Fruit fly (Drosophila melanogaster) whole organism, prepupa: ENCODE measurements around the gene Ugt302C1.
A peak's percentile ranks its signal among the peaks of the same experiment; 100 is the strongest.

ENCODE experiments used
- Blimp-1 ChIP-seq: fragments of 200-800 bp; sonication (Bioruptor generic); optimal IDR thresholded peaks from 3 replicates; lab custom pipeline; 2017; ENCODE audit warnings: missing biosample characterization, missing genetic modification characterization, mild to moderate bottlenecking, moderate library complexity, missing genetic modification reagents
- CG10631 ChIP-seq: fragments of 200-800 bp; sonication (Bioruptor generic); optimal IDR thresholded peaks from 2 replicates; lab custom pipeline; 2016; ENCODE audit warnings: missing biosample characterization, missing genetic modification characterization
- CG11294 ChIP-seq: fragments of 200-800 bp; sonication (Bioruptor generic); IDR thresholded peaks from 2 replicates; pipeline ENCODE4 v1.3.6; 2022; ENCODE audit warnings: missing biosample characterization, missing genetic modification characterization
- CG11902 ChIP-seq: fragments of 200-800 bp; sonication (Bioruptor generic); optimal IDR thresholded peaks from 3 replicates; lab custom pipeline; 2016; ENCODE audit warnings: missing biosample characterization, missing genetic modification characterization
- CG15336 ChIP-seq: fragments of 200-800 bp; sonication (Bioruptor generic); IDR thresholded peaks from 2 replicates; pipeline ENCODE4 v1.3.6; 2022; ENCODE audit warnings: missing biosample characterization, missing genetic modification characterization
- CG1621 ChIP-seq: fragments of 200-800 bp; sonication (Bioruptor generic); optimal IDR thresholded peaks from 3 replicates; lab custom pipeline; 2018; ENCODE audit warnings: missing biosample characterization, mild to moderate bottlenecking, missing genetic modification characterization
- CG31627 ChIP-seq: fragments of 200-800 bp; sonication (Bioruptor generic); optimal IDR thresholded peaks from 3 replicates; lab custom pipeline; 2016; ENCODE audit warnings: missing biosample characterization, missing genetic modification characterization
- CG34406 ChIP-seq: fragments of 200-800 bp; sonication (Bioruptor generic); optimal IDR thresholded peaks from 3 replicates; lab custom pipeline; 2016; ENCODE audit warnings: missing biosample characterization, missing genetic modification characterization
- CG3919 ChIP-seq: fragments of 200-800 bp; sonication (Bioruptor generic); optimal IDR thresholded peaks from 3 replicates; lab custom pipeline; 2016; ENCODE audit warnings: missing biosample characterization, missing genetic modification characterization
- CG4318 ChIP-seq: fragments of 200-800 bp; sonication (Bioruptor generic); optimal IDR thresholded peaks from 3 replicates; lab custom pipeline; 2017; ENCODE audit warnings: missing biosample characterization, mild to moderate bottlenecking, missing genetic modification characterization
- CG6163 ChIP-seq: fragments of 200-800 bp; sonication (Bioruptor generic); IDR thresholded peaks from 3 replicates; pipeline ENCODE4 v1.3.6; 2022; ENCODE audit warnings: missing biosample characterization, missing genetic modification characterization
- CG6792 ChIP-seq: fragments of 200-800 bp; sonication (Bioruptor generic); optimal IDR thresholded peaks from 3 replicates; lab custom pipeline; 2016; ENCODE audit warnings: missing biosample characterization, missing genetic modification characterization
- CG6854 ChIP-seq: fragments of 200-800 bp; sonication (Bioruptor generic); optimal IDR thresholded peaks from 2 replicates; lab custom pipeline; 2017; ENCODE audit warnings: missing biosample characterization, mild to moderate bottlenecking, missing genetic modification characterization
- CG7368 ChIP-seq: fragments of 200-800 bp; sonication (Bioruptor generic); optimal IDR thresholded peaks from 3 replicates; lab custom pipeline; 2016; ENCODE audit warnings: missing biosample characterization, missing genetic modification characterization
- CG8119 ChIP-seq: fragments of 200-800 bp; sonication (Bioruptor generic); IDR thresholded peaks from 3 replicates; pipeline ENCODE4 v1.3.6; 2022; ENCODE audit warnings: missing biosample characterization, missing genetic modification characterization
- CG8319 ChIP-seq: fragments of 200-800 bp; sonication (Bioruptor generic); optimal IDR thresholded peaks from 3 replicates; lab custom pipeline; 2016; ENCODE audit warnings: missing biosample characterization, missing genetic modification characterization
- CG9139 ChIP-seq: fragments of 200-800 bp; sonication (Bioruptor generic); optimal IDR thresholded peaks from 3 replicates; lab custom pipeline; 2017; ENCODE audit warnings: missing biosample characterization, mild to moderate bottlenecking, missing genetic modification characterization
- Eip78C ChIP-seq: fragments of 200-800 bp; sonication (Bioruptor generic); peaks from one replicate; lab custom pipeline; 2016; ENCODE audit warnings: missing biosample characterization, missing genetic modification characterization
- Eip93F ChIP-seq: fragments of 200-800 bp; sonication (Bioruptor generic); optimal IDR thresholded peaks from 2 replicates; lab custom pipeline; 2016; ENCODE audit warnings: missing biosample characterization, mild to moderate bottlenecking, missing genetic modification characterization
- Ets21C ChIP-seq: fragments of 200-800 bp; sonication (Bioruptor generic); optimal IDR thresholded peaks from 3 replicates; lab custom pipeline; 2016; ENCODE audit warnings: missing biosample characterization, missing genetic modification characterization
- Gug ChIP-seq: fragments of 200-800 bp; sonication (Bioruptor generic); IDR thresholded peaks from 2 replicates; pipeline ENCODE4 v1.3.6; 2022; ENCODE audit warnings: missing biosample characterization, missing genetic modification characterization
- Hr38 ChIP-seq: sonication (Bioruptor generic); optimal IDR thresholded peaks from 2 replicates; lab custom pipeline; 2016; ENCODE audit warnings: missing biosample characterization, missing genetic modification characterization
- Hr39 ChIP-seq: fragments of 200-800 bp; sonication (Bioruptor generic); optimal IDR thresholded peaks from 2 replicates; lab custom pipeline; 2016; ENCODE audit warnings: missing biosample characterization, missing genetic modification characterization
- Hr4 ChIP-seq: fragments of 200-800 bp; sonication (Bioruptor generic); optimal IDR thresholded peaks from 3 replicates; lab custom pipeline; 2016; ENCODE audit warnings: missing biosample characterization, missing genetic modification characterization
- Lpt ChIP-seq: fragments of 200-800 bp; sonication (Bioruptor generic); optimal IDR thresholded peaks from 3 replicates; lab custom pipeline; 2016; ENCODE audit warnings: missing biosample characterization, missing genetic modification characterization
- Met ChIP-seq: fragments of 200-800 bp; sonication (Bioruptor generic); optimal IDR thresholded peaks from 3 replicates; lab custom pipeline; 2016; ENCODE audit warnings: missing biosample characterization, missing genetic modification characterization
- OdsH ChIP-seq: fragments of 200-800 bp; sonication (Bioruptor generic); optimal IDR thresholded peaks from 3 replicates; lab custom pipeline; 2016; ENCODE audit warnings: missing biosample characterization, missing genetic modification characterization
- Sox14 ChIP-seq: fragments of 200-800 bp; sonication (Bioruptor generic); optimal IDR thresholded peaks from 3 replicates; lab custom pipeline; 2016; ENCODE audit warnings: missing biosample characterization, missing genetic modification characterization
- Sox15 ChIP-seq: fragments of 200-800 bp; sonication (Bioruptor generic); optimal IDR thresholded peaks from 3 replicates; lab custom pipeline; 2016; ENCODE audit warnings: missing biosample characterization, missing genetic modification characterization
- achi ChIP-seq: fragments of 200-800 bp; sonication (Bioruptor generic); optimal IDR thresholded peaks from 3 replicates; lab custom pipeline; 2016; ENCODE audit warnings: missing biosample characterization, missing genetic modification characterization
- acj6 ChIP-seq: fragments of 200-800 bp; sonication (Bioruptor generic); optimal IDR thresholded peaks from 3 replicates; lab custom pipeline; 2016; ENCODE audit warnings: missing biosample characterization, missing genetic modification characterization
- cyc ChIP-seq: fragments of 200-800 bp; sonication (Bioruptor generic); optimal IDR thresholded peaks from 3 replicates; lab custom pipeline; 2016; ENCODE audit warnings: missing biosample characterization, missing genetic modification characterization
- dac ChIP-seq: fragments of 200-800 bp; sonication (Bioruptor generic); optimal IDR thresholded peaks from 2 replicates; lab custom pipeline; 2017; ENCODE audit warnings: missing biosample characterization, mild to moderate bottlenecking, missing genetic modification characterization
- dsx ChIP-seq: fragments of 200-800 bp; optimal IDR thresholded peaks from 3 replicates; lab custom pipeline; 2019; ENCODE audit warnings: missing biosample characterization, mild to moderate bottlenecking, missing genetic modification characterization, moderate library complexity; ENCODE audit not compliant: poor library complexity, severe bottlenecking
- eg ChIP-seq: fragments of 200-800 bp; sonication (Bioruptor generic); IDR thresholded peaks from 3 replicates; pipeline ENCODE4 v1.3.6; 2022; ENCODE audit warnings: missing biosample characterization, missing genetic modification characterization
- esn ChIP-seq: fragments of 200-800 bp; sonication (Bioruptor generic); optimal IDR thresholded peaks from 2 replicates; lab custom pipeline; 2016; ENCODE audit warnings: missing biosample characterization, mild to moderate bottlenecking, missing genetic modification characterization, moderate library complexity
- fd59A ChIP-seq: fragments of 200-800 bp; sonication (Bioruptor generic); optimal IDR thresholded peaks from 2 replicates; lab custom pipeline; 2017; ENCODE audit warnings: missing biosample characterization, mild to moderate bottlenecking, missing genetic modification characterization, missing genetic modification reagents
- fd85E ChIP-seq: fragments of 200-800 bp; sonication (Bioruptor generic); optimal IDR thresholded peaks from 3 replicates; lab custom pipeline; 2016; ENCODE audit warnings: missing biosample characterization, missing genetic modification characterization
- fkh ChIP-seq: fragments of 200-800 bp; sonication (Bioruptor generic); optimal IDR thresholded peaks from 3 replicates; lab custom pipeline; 2017; ENCODE audit warnings: missing biosample characterization, mild to moderate bottlenecking, missing genetic modification characterization, moderate library complexity
- lz ChIP-seq: fragments of 200-800 bp; sonication (Bioruptor generic); optimal IDR thresholded peaks from 3 replicates; lab custom pipeline; 2016; ENCODE audit warnings: missing biosample characterization, missing genetic modification characterization
- net ChIP-seq: fragments of 200-800 bp; sonication (Bioruptor generic); optimal IDR thresholded peaks from 3 replicates; lab custom pipeline; 2016; ENCODE audit warnings: missing biosample characterization, missing genetic modification characterization
- salr ChIP-seq, 2 experiments: fragments of 200-800 bp; sonication (Bioruptor generic); optimal IDR thresholded peaks; 3 replicates each; lab custom pipeline; 2016 to 2018; ENCODE audit warnings: missing biosample characterization in 2 of 2, missing genetic modification characterization in 2 of 2, mild to moderate bottlenecking in 1 of 2
- spab ChIP-seq: fragments of 200-800 bp; sonication (Bioruptor generic); optimal IDR thresholded peaks from 2 replicates; lab custom pipeline; 2017; ENCODE audit warnings: missing biosample characterization, mild to moderate bottlenecking, missing genetic modification characterization, missing genetic modification reagents
- ss ChIP-seq, 2 experiments: fragments of 200-800 bp; sonication (Bioruptor generic); optimal IDR thresholded peaks; 2 replicates in 1 of 2; 3 replicates in 1 of 2; lab custom pipeline; 2017 to 2018; ENCODE audit warnings: mild to moderate bottlenecking in 2 of 2, missing biosample characterization in 2 of 2, missing genetic modification characterization in 2 of 2, moderate library complexity in 1 of 2
- svp ChIP-seq: fragments of 200-800 bp; sonication (Bioruptor generic); peaks from one replicate; lab custom pipeline; 2016; ENCODE audit warnings: missing biosample characterization, missing genetic modification characterization
- vri ChIP-seq: fragments of 200-800 bp; sonication (Bioruptor generic); optimal IDR thresholded peaks from 3 replicates; lab custom pipeline; 2016; ENCODE audit warnings: missing biosample characterization, mild to moderate bottlenecking, missing genetic modification characterization

Gene Ugt302C1

dm6 chr3R:11200042-11200884 lies 43.4 kb downstream of the Ugt302C1 start:
- no peak for TF ChIP-seq cyc (GFP tag; lab: Kevin White, UChicago)
- TF ChIP-seq dac (GFP tag; lab: Kevin White, UChicago), result peak; percentile 38
- peak; percentile 92 for TF ChIP-seq svp (GFP tag; lab: Kevin White, UChicago)
- TF ChIP-seq CG1621 (tag; lab: Kevin White, UChicago), result peak; percentile 56
- no peak for TF ChIP-seq salr (GFP tag; optimal IDR thresholded peaks at IDR 0.05; lab: Kevin White, UChicago)
- no peak for TF ChIP-seq Sox14 (GFP tag; lab: Kevin White, UChicago)
- TF ChIP-seq spab (GFP tag; lab: Kevin White, UChicago), result no peak
- TF ChIP-seq CG15336 (GFP tag; lab: Robert Waterston, UW), result no peak
- TF ChIP-seq Lpt, result peak; percentile 18
- TF ChIP-seq Hr4 (GFP tag; lab: Kevin White, UChicago), result no peak
- TF ChIP-seq vri (GFP tag; lab: Kevin White, UChicago), result peak; percentile 96
- TF ChIP-seq CG11294, result peak; percentile 28; the same call in 1 of the 2 replicates

DNA sequence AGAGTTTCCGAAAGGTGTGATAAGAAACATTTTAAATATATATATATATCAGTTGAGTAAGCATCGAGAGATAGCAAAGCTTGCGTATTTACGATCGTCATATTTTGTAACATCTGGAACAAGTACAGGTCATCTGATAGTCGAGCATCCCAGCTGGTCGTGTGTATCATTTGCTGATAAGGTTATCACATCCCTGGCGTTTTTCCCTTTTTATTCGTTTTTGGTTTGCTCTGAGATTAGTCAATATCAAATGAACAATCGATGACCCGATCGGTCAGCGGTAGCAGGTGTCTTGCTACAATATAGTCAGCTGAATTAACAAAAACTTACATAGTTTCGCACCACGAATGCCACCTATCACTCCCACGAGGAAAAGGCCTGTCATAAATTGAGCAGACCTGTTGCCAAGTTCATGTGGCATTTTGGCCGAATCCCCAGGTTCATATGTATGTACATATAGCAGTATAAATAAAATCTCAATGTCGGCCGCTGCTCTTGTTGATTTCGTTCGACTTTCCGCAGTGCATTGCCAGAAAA lies 44.1 kb downstream of the Ugt302C1 start:
- TF ChIP-seq svp (GFP tag; lab: Kevin White, UChicago) (peak; percentile 89), CG8319 (no peak), CG15336 (GFP tag; lab: Robert Waterston, UW) (peak; percentile 66), fd85E (GFP tag; lab: Kevin White, UChicago) (no peak), CG34406 (GFP tag; lab: Kevin White, UChicago) (peak; percentile 66), salr (GFP tag; optimal IDR thresholded peaks at IDR 0.05; lab: Kevin White, UChicago) (peak in 1 of 2 experiments; percentile 41), dac (GFP tag; lab: Kevin White, UChicago) (no peak), Blimp-1 (GFP tag; lab: Kevin White, UChicago) (no peak), lz (GFP tag; lab: Kevin White, UChicago) (peak; percentile 68), Ets21C (no peak), CG10631 (GFP tag; lab: Kevin White, UChicago) (peak; percentile 62), CG6163 (peak; percentile 71; the same call in 1 of the 3 replicates), CG4318 (GFP tag; lab: Kevin White, UChicago) (no peak), Eip78C (peak; percentile 79), Gug (GFP tag; lab: Robert Waterston, UW) (0 out of 2 replicates have a peak, but pooled peaks have one; percentile 34), net (GFP tag; lab: Kevin White, UChicago) (peak; percentile 68), CG6854 (GFP tag; lab: Kevin White, UChicago) (no peak), Hr38 (GFP tag; lab: Kevin White, UChicago) (no peak), eg (GFP tag; lab: Robert Waterston, UW) (peak; percentile 61), ss (GFP tag; optimal IDR thresholded peaks at IDR 0.05; lab: Kevin White, UChicago) (peak; percentile 23 to 62), Sox15 (GFP tag; lab: Kevin White, UChicago) (peak; percentile 50), CG11294 (no peak), esn (GFP tag; lab: Kevin White, UChicago) (peak; percentile 77), CG6792 (GFP tag; lab: Kevin White, UChicago) (peak; percentile 47), Sox14 (GFP tag; lab: Kevin White, UChicago) (peak; percentile 44), CG8119 (GFP tag; lab: Robert Waterston, UW) (peak; percentile 67; the same call in 2 of the 3 replicates), Hr4 (GFP tag; lab: Kevin White, UChicago) (peak; percentile 61), achi (GFP tag; lab: Kevin White, UChicago) (peak; percentile 59), Hr39 (GFP tag; lab: Kevin White, UChicago) (peak; percentile 34), Eip93F (peak; percentile 74), acj6 (GFP tag; lab: Kevin White, UChicago) (peak; percentile 74), CG31627 (GFP tag; lab: Kevin White, UChicago) (peak; percentile 56), CG11902 (GFP tag; lab: Kevin White, UChicago) (peak; percentile 42), fd59A (GFP tag; lab: Kevin White, UChicago) (no peak), fkh (peak; percentile 53), CG7368 (GFP tag; lab: Kevin White, UChicago) (peak; percentile 53), vri (GFP tag; lab: Kevin White, UChicago) (peak; percentile 98), Met (GFP tag; lab: Kevin White, UChicago) (peak; percentile 68), cyc (GFP tag; lab: Kevin White, UChicago) (peak; percentile 53), CG3919 (GFP tag; lab: Kevin White, UChicago) (peak; percentile 58), CG9139 (GFP tag; lab: Kevin White, UChicago) (no peak), OdsH (GFP tag; lab: Kevin White, UChicago) (peak; percentile 74), dsx (GFP tag; lab: Kevin White, UChicago) (peak; percentile 50)
